Worm (Caenorhabditis elegans): ENCODE data around the gene clec-190.

The clec-190 gene

DNA sequence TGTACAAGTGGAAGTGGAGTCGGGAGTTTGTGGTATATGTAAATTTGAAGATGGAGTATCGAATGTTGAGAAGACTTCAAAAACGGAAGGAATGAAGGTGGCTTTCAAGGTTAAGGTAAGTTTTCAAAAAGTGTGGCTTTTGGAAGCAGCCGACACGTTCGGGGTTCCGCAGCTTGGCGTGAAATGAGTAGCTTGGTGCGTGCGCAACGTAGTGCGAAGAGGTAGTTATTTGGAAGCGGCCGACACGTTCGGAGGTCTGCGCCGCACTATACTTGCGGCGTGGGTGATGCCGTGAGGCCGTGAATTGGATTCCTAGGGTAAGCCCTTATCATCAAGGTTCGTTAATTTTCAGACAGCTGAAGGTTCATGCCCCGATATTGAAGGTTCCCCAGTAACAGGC lies 5.2 kb downstream of the clec-190 start, which contains the start of gene clec-189:
TSS of gene clec-189 (plus strand) at position 92 of the 400 bp plus-strand sequence.
- TF ChIP-seq unc-86 (tag; optimal IDR thresholded peaks at IDR 0.05): no peak
- TF ChIP-seq zip-4 (GFP tag; optimal IDR thresholded peaks at IDR 0.05): no peak
- TF ChIP-seq lir-3 (tag; optimal IDR thresholded peaks at IDR 0.05; ENCODE audit: poor library complexity): no peak
- TF ChIP-seq grh-1 (GFP tag; IDR thresholded peaks at IDR 0.05): no peak
- no peak for TF ChIP-seq lsy-2 (tag; optimal IDR thresholded peaks at IDR 0.05)
- no peak for TF ChIP-seq lin-14 (GFP tag; optimal IDR thresholded peaks at IDR 0.05)
- no peak for TF ChIP-seq lin-13 (GFP tag; optimal IDR thresholded peaks at IDR 0.05)
- no peak for TF ChIP-seq nhr-76 (tag; optimal IDR thresholded peaks at IDR 0.05)
- no peak for TF ChIP-seq lin-39 (tag; optimal IDR thresholded peaks at IDR 0.05)
- no peak for TF ChIP-seq efl-3 (GFP tag; optimal IDR thresholded peaks at IDR 0.05)
- no peak for TF ChIP-seq hlh-17 (GFP tag; optimal IDR thresholded peaks at IDR 0.05; ENCODE audit: borderline replicate concordance)
- no peak for TF ChIP-seq vab-15 (tag; optimal IDR thresholded peaks at IDR 0.05)
- TF ChIP-seq nhr-90 (tag; optimal IDR thresholded peaks at IDR 0.05; ENCODE audit: poor library complexity): no peak
- TF ChIP-seq mab-9 (GFP tag; IDR thresholded peaks at IDR 0.05): no peak

DNA sequence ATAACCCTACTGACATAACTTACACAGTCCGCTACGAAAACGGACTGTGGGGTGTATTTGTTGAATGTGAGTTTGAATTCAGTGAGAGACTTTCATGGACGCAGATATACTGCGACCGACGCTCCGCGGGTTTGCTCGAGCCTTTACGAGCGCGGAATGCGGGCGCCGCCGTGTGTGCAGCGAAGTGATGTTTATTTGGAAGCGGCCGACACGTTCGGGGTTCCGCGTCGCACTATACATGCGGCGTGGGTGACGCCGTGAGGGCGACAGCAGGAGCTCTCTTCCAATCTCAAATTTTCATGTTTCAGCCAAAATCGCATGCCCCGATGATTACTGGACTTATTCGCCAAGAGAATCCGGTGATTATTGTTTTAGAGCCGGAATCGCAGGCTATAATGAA lies 6.7 kb downstream of the clec-190 start:
- no peak for TF ChIP-seq nhr-12 (tag; optimal IDR thresholded peaks at IDR 0.05)
- no peak for TF ChIP-seq unc-62 (GFP tag; optimal IDR thresholded peaks at IDR 0.05)
- TF ChIP-seq lsy-2 (tag; optimal IDR thresholded peaks at IDR 0.05): no peak
- no peak for TF ChIP-seq zip-4 (GFP tag; optimal IDR thresholded peaks at IDR 0.05)
- no peak for TF ChIP-seq lin-15B (tag; optimal IDR thresholded peaks at IDR 0.05)
- no peak for TF ChIP-seq aha-1 (tag; optimal IDR thresholded peaks at IDR 0.05)
- no peak for TF ChIP-seq lir-3 (tag; optimal IDR thresholded peaks at IDR 0.05; ENCODE audit: poor library complexity)
- TF ChIP-seq mab-9 (GFP tag; IDR thresholded peaks at IDR 0.05): no peak
- TF ChIP-seq fos-1 (tag; optimal IDR thresholded peaks at IDR 0.05): no peak
- TF ChIP-seq isw-1 (GFP tag; IDR thresholded peaks at IDR 0.05): no peak
- no peak for TF ChIP-seq pqm-1 (tag; optimal IDR thresholded peaks at IDR 0.05)
- no peak for TF ChIP-seq sox-4 (tag; optimal IDR thresholded peaks at IDR 0.05)

DNA sequence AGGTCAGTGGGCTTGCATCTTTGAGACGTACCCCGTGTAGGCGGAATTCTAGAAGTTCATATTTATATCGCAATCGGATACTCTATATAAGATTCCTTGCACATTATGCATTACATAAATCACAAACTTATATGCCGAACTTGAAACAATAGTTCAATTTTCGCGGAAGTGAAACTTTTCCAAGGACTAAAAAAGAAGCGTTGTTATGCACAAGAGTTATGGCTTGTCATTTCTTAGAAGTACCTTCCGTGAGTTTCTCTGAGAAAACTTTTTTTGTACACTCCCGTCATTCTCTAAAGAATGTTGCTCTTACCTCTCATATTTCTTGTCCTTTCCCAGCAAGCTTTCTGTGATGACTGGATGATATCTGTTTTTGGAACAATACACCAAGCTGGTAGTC lies 7.5 kb downstream of the clec-190 start, which contains the start of gene M199.136:
TSS of gene M199.136 (plus strand) at position 301 of the 400 bp plus-strand sequence.
- TF ChIP-seq nhr-20 (tag; optimal IDR thresholded peaks at IDR 0.05) (no peak), sox-4 (tag; optimal IDR thresholded peaks at IDR 0.05) (no peak), lin-13 (GFP tag; optimal IDR thresholded peaks at IDR 0.05) (no peak)

DNA sequence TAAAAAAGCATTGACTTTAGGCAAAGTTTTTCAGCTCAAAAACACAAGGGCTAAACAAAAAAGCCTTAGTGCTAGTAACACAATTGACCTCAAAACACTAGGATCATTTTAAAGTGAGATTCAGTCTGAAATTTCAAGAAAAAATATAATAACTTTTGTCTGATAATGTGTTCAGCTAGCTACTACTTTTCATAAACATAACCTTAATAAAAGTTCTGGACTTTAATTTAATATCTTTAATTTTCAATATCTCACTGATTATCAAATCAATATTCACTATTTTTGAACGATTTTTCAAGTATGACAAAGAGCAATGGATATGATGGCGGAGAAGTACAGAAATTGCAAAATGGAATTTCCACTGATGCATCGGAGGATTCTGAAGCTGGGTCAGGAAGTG lies 11.6 kb downstream of the clec-190 start, which contains the start of gene M199.135:
TSS of gene M199.135 (plus strand) at position 301 of the 400 bp plus-strand sequence.
- TF ChIP-seq ceh-82 (tag; optimal IDR thresholded peaks at IDR 0.05) (no peak), ama-1 (optimal IDR thresholded peaks at IDR 0.05) (no peak), vab-15 (tag; optimal IDR thresholded peaks at IDR 0.05) (no peak), mab-9 (GFP tag; IDR thresholded peaks at IDR 0.05) (no peak), pqm-1 (tag; optimal IDR thresholded peaks at IDR 0.05) (no peak), rnt-1 (tag; optimal IDR thresholded peaks at IDR 0.05) (no peak), C16A3.4 (tag; optimal IDR thresholded peaks at IDR 0.05) (no peak), blmp-1 (tag; optimal IDR thresholded peaks at IDR 0.05) (no peak), lin-13 (GFP tag; optimal IDR thresholded peaks at IDR 0.05) (no peak), unc-98 (GFP tag; IDR thresholded peaks at IDR 0.05) (no peak), nhr-237 (tag; optimal IDR thresholded peaks at IDR 0.05) (no peak), ceh-88 (GFP tag; IDR thresholded peaks at IDR 0.05) (no peak), dsc-1 (tag; optimal IDR thresholded peaks at IDR 0.05) (no peak), grh-1 (GFP tag; IDR thresholded peaks at IDR 0.05) (no peak), efl-3 (GFP tag; optimal IDR thresholded peaks at IDR 0.05) (no peak), sup-37 (GFP tag; optimal IDR thresholded peaks at IDR 0.05) (no peak)

DNA sequence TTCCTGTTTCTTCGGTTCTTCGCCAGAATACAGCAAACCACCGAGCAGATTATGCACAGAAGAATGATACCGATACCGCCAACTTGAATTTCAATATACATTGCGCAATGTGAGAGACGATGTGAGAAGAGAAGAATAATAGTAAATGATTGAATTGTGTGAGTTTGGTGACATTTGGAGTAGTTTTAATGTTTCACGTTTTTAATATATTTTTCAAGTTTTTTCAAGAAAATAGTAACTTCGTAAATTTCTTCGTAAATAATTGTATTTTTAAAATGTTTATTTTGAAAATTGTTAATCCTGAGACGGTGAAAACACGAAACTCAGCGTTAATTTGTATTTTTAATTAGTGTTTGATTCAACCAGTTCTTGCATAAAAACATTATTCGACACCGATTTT lies 12.8 kb downstream of the clec-190 start, which contains the start of gene M199.134:
TSS of gene M199.134 (minus strand) at position 101 of the 400 bp plus-strand sequence.
- TF ChIP-seq alr-1 (tag; optimal IDR thresholded peaks at IDR 0.05; ENCODE audit: borderline replicate concordance) (no peak), vab-15 (tag; optimal IDR thresholded peaks at IDR 0.05) (no peak), blmp-1 (tag; optimal IDR thresholded peaks at IDR 0.05) (no peak), sup-37 (GFP tag; optimal IDR thresholded peaks at IDR 0.05) (no peak), ztf-11 (tag; optimal IDR thresholded peaks at IDR 0.05) (no peak), lir-3 (tag; optimal IDR thresholded peaks at IDR 0.05; ENCODE audit: poor library complexity) (no peak), sox-4 (tag; optimal IDR thresholded peaks at IDR 0.05) (no peak), hlh-17 (GFP tag; optimal IDR thresholded peaks at IDR 0.05; ENCODE audit: borderline replicate concordance) (no peak)
